Fruit fly (Drosophila melanogaster) whole organism, embryonic: ENCODE data around the gene CG42324.

ENCODE experiments used
- Abd-B ChIP-seq: fragments of 200-800 bp; sonication (Bioruptor generic); optimal IDR thresholded peaks from 2 replicates; lab custom pipeline; 2018; ENCODE audit warnings: missing biosample characterization, mild to moderate bottlenecking, missing genetic modification characterization, moderate library complexity
- B-H2 ChIP-seq: fragments of 200-800 bp; sonication (Bioruptor generic); optimal IDR thresholded peaks from 2 replicates; lab custom pipeline; 2018; ENCODE audit warnings: missing biosample characterization, mild to moderate bottlenecking, missing genetic modification characterization
- CG10654 ChIP-seq: fragments of 200-800 bp; sonication (Bioruptor generic); optimal IDR thresholded peaks from 2 replicates; lab custom pipeline; 2016; ENCODE audit warnings: missing biosample characterization, missing genetic modification characterization
- CG11247 ChIP-seq: fragments of 200-800 bp; sonication (Bioruptor generic); IDR thresholded peaks from 2 replicates; pipeline ENCODE4 v1.3.6; 2022; ENCODE audit warnings: missing biosample characterization, missing genetic modification characterization
- CG11723 ChIP-seq: fragments of 200-800 bp; sonication (Bioruptor generic); optimal IDR thresholded peaks from 2 replicates; lab custom pipeline; 2017; ENCODE audit warnings: missing biosample characterization, mild to moderate bottlenecking, missing genetic modification characterization
- CG1233 ChIP-seq: fragments of 200-800 bp; sonication (Bioruptor generic); optimal IDR thresholded peaks from 4 replicates; lab custom pipeline; 2018; ENCODE audit warnings: missing biosample characterization, mild to moderate bottlenecking, missing genetic modification characterization
- CG12391 ChIP-seq: fragments of 200-800 bp; sonication (Bioruptor generic); optimal IDR thresholded peaks from 3 replicates; lab custom pipeline; 2018; ENCODE audit warnings: missing biosample characterization, mild to moderate bottlenecking, missing genetic modification characterization, moderate library complexity
- CG18599 ChIP-seq: fragments of 200-800 bp; sonication (Bioruptor generic); optimal IDR thresholded peaks from 3 replicates; lab custom pipeline; 2017; ENCODE audit warnings: missing biosample characterization, missing genetic modification characterization, mild to moderate bottlenecking, moderate library complexity, missing genetic modification reagents
- CG2116 ChIP-seq: fragments of 200-800 bp; sonication (Bioruptor generic); optimal IDR thresholded peaks from 3 replicates; lab custom pipeline; 2018; ENCODE audit warnings: missing biosample characterization, mild to moderate bottlenecking, missing genetic modification characterization
- CG2199 ChIP-seq: fragments of 200-800 bp; sonication (Bioruptor generic); IDR thresholded peaks from 3 replicates; pipeline ENCODE4 v1.3.6; 2022; ENCODE audit warnings: missing biosample characterization, missing genetic modification characterization
- CG2678 ChIP-seq: fragments of 200-800 bp; sonication (Bioruptor generic); optimal IDR thresholded peaks from 3 replicates; lab custom pipeline; 2019; ENCODE audit warnings: missing biosample characterization, mild to moderate bottlenecking, missing genetic modification characterization, moderate library complexity
- CG30403 ChIP-seq: fragments of 200-800 bp; sonication (Bioruptor generic); optimal IDR thresholded peaks from 3 replicates; lab custom pipeline; 2016; ENCODE audit warnings: missing biosample characterization, missing genetic modification characterization
- CG32767 ChIP-seq: fragments of 200-800 bp; sonication (Bioruptor generic); IDR thresholded peaks from 2 replicates; pipeline ENCODE4 v1.3.6; 2022; ENCODE audit warnings: missing biosample characterization, missing genetic modification characterization
- CG3726 ChIP-seq: fragments of 200-800 bp; sonication (Bioruptor generic); IDR thresholded peaks from 3 replicates; pipeline ENCODE4, ENCODE4 v1.3.6; 2022; ENCODE audit warnings: missing biosample characterization, missing genetic modification characterization
- CG4730 ChIP-seq: fragments of 200-800 bp; sonication (Bioruptor generic); IDR thresholded peaks from 2 replicates; pipeline ENCODE4 v1.3.6; 2022; ENCODE audit warnings: missing biosample characterization, missing genetic modification characterization
- CG6175 ChIP-seq: fragments of 200-800 bp; sonication (Bioruptor generic); IDR thresholded peaks from 3 replicates; pipeline ENCODE4 v1.3.6; 2022; ENCODE audit warnings: missing biosample characterization, missing genetic modification characterization
- CG7357 ChIP-seq: fragments of 200-800 bp; sonication (Bioruptor generic); IDR thresholded peaks from 3 replicates; pipeline ENCODE4 v1.3.6; 2022; ENCODE audit warnings: missing biosample characterization, missing genetic modification characterization
- CG7745 ChIP-seq: fragments of 200-800 bp; sonication (Bioruptor generic); optimal IDR thresholded peaks from 2 replicates; lab custom pipeline; 2018; ENCODE audit warnings: missing biosample characterization, mild to moderate bottlenecking, missing genetic modification characterization, moderate library complexity
- Gsc ChIP-seq: fragments of 200-800 bp; sonication (Bioruptor generic); IDR thresholded peaks from 2 replicates; pipeline ENCODE4 v1.3.6; 2022; ENCODE audit warnings: missing biosample characterization, missing genetic modification characterization
- Gug ChIP-seq: fragments of 200-800 bp; sonication (Bioruptor generic); IDR thresholded peaks from 4 replicates; pipeline ENCODE4 v1.3.6; 2022; ENCODE audit warnings: missing biosample characterization, missing genetic modification characterization
- HLH3B ChIP-seq: fragments of 200-800 bp; sonication (Bioruptor generic); IDR thresholded peaks from 2 replicates; pipeline ENCODE4 v1.3.6; 2022; ENCODE audit warnings: missing biosample characterization, missing genetic modification characterization
- Hr51 ChIP-seq, 2 experiments: fragments of 200-800 bp; sonication (Bioruptor generic); optimal IDR thresholded peaks; 2 replicates in 1 of 2; 3 replicates in 1 of 2; lab custom pipeline; 2016 to 2018; ENCODE audit warnings: missing biosample characterization in 2 of 2, missing genetic modification characterization in 2 of 2, mild to moderate bottlenecking in 1 of 2, moderate library complexity in 1 of 2
- MBD-R2 ChIP-seq: fragments of 200-800 bp; sonication (Bioruptor generic); IDR thresholded peaks from 2 replicates; pipeline ENCODE4 v1.3.6; 2022; ENCODE audit warnings: missing biosample characterization, missing genetic modification characterization
- Ssrp ChIP-seq: fragments of 200-800 bp; sonication (Bioruptor generic); optimal IDR thresholded peaks from 2 replicates; lab custom pipeline; 2018; ENCODE audit warnings: missing biosample characterization, mild to moderate bottlenecking, missing genetic modification characterization, moderate library complexity
- YL-1 ChIP-seq: fragments of 200-800 bp; sonication (Bioruptor generic); optimal IDR thresholded peaks from 3 replicates; lab custom pipeline; 2017; ENCODE audit warnings: missing biosample characterization, mild to moderate bottlenecking, missing genetic modification characterization
- abd-A ChIP-seq: fragments of 200-800 bp; sonication (Bioruptor generic); optimal IDR thresholded peaks from 3 replicates; lab custom pipeline; 2019; ENCODE audit warnings: missing biosample characterization, mild to moderate bottlenecking, missing genetic modification characterization, moderate library complexity
- ash1 ChIP-seq: fragments of 200-800 bp; sonication (Bioruptor generic); optimal IDR thresholded peaks from 2 replicates; lab custom pipeline; 2018; ENCODE audit warnings: missing biosample characterization, mild to moderate bottlenecking, missing genetic modification characterization
- bsh ChIP-seq, 2 experiments: fragments of 200-800 bp; sonication (Bioruptor generic); optimal IDR thresholded peaks; 2 replicates each; lab custom pipeline; 2017 to 2018; ENCODE audit warnings: mild to moderate bottlenecking in 2 of 2, missing biosample characterization in 2 of 2, missing genetic modification characterization in 2 of 2, moderate library complexity in 1 of 2
- cg ChIP-seq: fragments of 200-800 bp; sonication (Bioruptor generic); optimal IDR thresholded peaks from 3 replicates; lab custom pipeline; 2019; ENCODE audit warnings: missing biosample characterization, mild to moderate bottlenecking, missing genetic modification characterization, moderate library complexity
- crol ChIP-seq: fragments of 200-800 bp; sonication (Bioruptor generic); IDR thresholded peaks from 2 replicates; pipeline ENCODE4 v1.3.6; 2022; ENCODE audit warnings: missing biosample characterization, missing genetic modification characterization
- dmrt11E ChIP-seq: fragments of 200-800 bp; sonication (Bioruptor generic); optimal IDR thresholded peaks from 3 replicates; lab custom pipeline; 2018; ENCODE audit warnings: missing biosample characterization, mild to moderate bottlenecking, missing genetic modification characterization, moderate library complexity
- gem ChIP-seq: fragments of 200-800 bp; sonication (Bioruptor generic); optimal IDR thresholded peaks from 2 replicates; lab custom pipeline; 2019; ENCODE audit warnings: missing biosample characterization, mild to moderate bottlenecking, missing genetic modification characterization, moderate library complexity
- ham ChIP-seq: fragments of 200-800 bp; sonication (Bioruptor generic); IDR thresholded peaks from 2 replicates; pipeline ENCODE4 v1.3.6; 2022; ENCODE audit warnings: missing biosample characterization, missing genetic modification characterization
- hth ChIP-seq: fragments of >200 bp; optimal IDR thresholded peaks from 2 replicates; lab custom pipeline; 2017; ENCODE audit warnings: inconsistent platforms
- lbe ChIP-seq: fragments of 200-800 bp; sonication (Bioruptor generic); optimal IDR thresholded peaks from 2 replicates; lab custom pipeline; 2016; ENCODE audit warnings: missing biosample characterization, mild to moderate bottlenecking, missing genetic modification characterization
- nmo ChIP-seq: fragments of 200-800 bp; sonication (Bioruptor generic); optimal IDR thresholded peaks from 2 replicates; lab custom pipeline; 2018; ENCODE audit warnings: missing biosample characterization, mild to moderate bottlenecking, missing genetic modification characterization, moderate library complexity
- pita ChIP-seq: fragments of 200-800 bp; sonication (Bioruptor generic); optimal IDR thresholded peaks from 2 replicates; lab custom pipeline; 2017; ENCODE audit warnings: missing biosample characterization, mild to moderate bottlenecking, missing genetic modification characterization
- prd ChIP-seq, 3 experiments: fragments of >200 bp in 2 of 3; fragments of 200-800 bp in 1 of 3; sonication (Bioruptor generic) in 1 of 3; optimal IDR thresholded peaks in 2 of 3; IDR thresholded peaks in 1 of 3; 2 replicates in 2 of 3; 3 replicates in 1 of 3; pipeline versions ENCODE4 v1.3.6 to Lab custom; 2017 to 2022; ENCODE audit warnings: missing biosample characterization in 1 of 3, missing genetic modification characterization in 1 of 3
- pum ChIP-seq: fragments of 200-800 bp; sonication (Bioruptor generic); optimal IDR thresholded peaks from 2 replicates; lab custom pipeline; 2016; ENCODE audit warnings: missing biosample characterization, missing genetic modification characterization
- sc ChIP-seq, 3 experiments: fragments of >200 bp in 2 of 3; fragments of 200-800 bp in 1 of 3; sonication (Bioruptor generic) in 1 of 3; optimal IDR thresholded peaks; 2 replicates in 2 of 3; 3 replicates in 1 of 3; lab custom pipeline; 2017; ENCODE audit warnings: mild to moderate bottlenecking in 1 of 3, missing biosample characterization in 1 of 3, missing genetic modification characterization in 1 of 3, missing genetic modification reagents in 1 of 3
- sd ChIP-seq: fragments of 200-800 bp; sonication (Bioruptor generic); optimal IDR thresholded peaks from 3 replicates; lab custom pipeline; 2018; ENCODE audit warnings: missing biosample characterization, mild to moderate bottlenecking, missing genetic modification characterization, moderate library complexity
- sens ChIP-seq: fragments of 200-800 bp; sonication (Bioruptor generic); peaks from one replicate; lab custom pipeline; 2016; ENCODE audit warnings: missing biosample characterization, missing genetic modification characterization
- sqz ChIP-seq: fragments of 200-800 bp; sonication (Bioruptor generic); optimal IDR thresholded peaks from 3 replicates; lab custom pipeline; 2018; ENCODE audit warnings: missing biosample characterization, mild to moderate bottlenecking, missing genetic modification characterization
- vfl ChIP-seq: fragments of 200-800 bp; sonication (Bioruptor generic); optimal IDR thresholded peaks from 2 replicates; lab custom pipeline; 2016; ENCODE audit warnings: missing biosample characterization, missing genetic modification characterization
- vnd ChIP-seq: fragments of 200-800 bp; sonication (Bioruptor generic); IDR thresholded peaks from 3 replicates; pipeline ENCODE4 v1.3.6; 2022; ENCODE audit warnings: missing biosample characterization, missing genetic modification characterization; ENCODE audit not compliant: partially characterized antibody
- vvl ChIP-seq: fragments of 200-800 bp; sonication (Bioruptor generic); IDR thresholded peaks from 2 replicates; pipeline ENCODE4 v1.3.6; 2022; ENCODE audit warnings: missing biosample characterization, missing genetic modification characterization
- zfh1 ChIP-seq: fragments of 200-800 bp; sonication (Bioruptor generic); IDR thresholded peaks from 3 replicates; pipeline ENCODE4 v1.3.6; 2022; ENCODE audit warnings: missing biosample characterization, missing genetic modification characterization

CG42324 gene

dm6 chr3L:3523766-3524165 lies 51.5 kb downstream of the CG42324 start (continued):
- TF ChIP-seq CG7745 (tag; lab: Kevin White, UChicago): no peak
- no peak for TF ChIP-seq HLH3B (GFP tag; lab: Robert Waterston, UW)
- TF ChIP-seq crol (GFP tag; lab: Robert Waterston, UW): no peak; the same call in 1 of the 2 replicates
- 0 out of 3 replicates have a peak, but pooled peaks have one; percentile 17 for TF ChIP-seq CG2199 (GFP tag; lab: Robert Waterston, UW)
- peak; percentile 91 for TF ChIP-seq sd
- no peak for TF ChIP-seq pita (GFP tag; lab: Kevin White, UChicago)

DNA sequence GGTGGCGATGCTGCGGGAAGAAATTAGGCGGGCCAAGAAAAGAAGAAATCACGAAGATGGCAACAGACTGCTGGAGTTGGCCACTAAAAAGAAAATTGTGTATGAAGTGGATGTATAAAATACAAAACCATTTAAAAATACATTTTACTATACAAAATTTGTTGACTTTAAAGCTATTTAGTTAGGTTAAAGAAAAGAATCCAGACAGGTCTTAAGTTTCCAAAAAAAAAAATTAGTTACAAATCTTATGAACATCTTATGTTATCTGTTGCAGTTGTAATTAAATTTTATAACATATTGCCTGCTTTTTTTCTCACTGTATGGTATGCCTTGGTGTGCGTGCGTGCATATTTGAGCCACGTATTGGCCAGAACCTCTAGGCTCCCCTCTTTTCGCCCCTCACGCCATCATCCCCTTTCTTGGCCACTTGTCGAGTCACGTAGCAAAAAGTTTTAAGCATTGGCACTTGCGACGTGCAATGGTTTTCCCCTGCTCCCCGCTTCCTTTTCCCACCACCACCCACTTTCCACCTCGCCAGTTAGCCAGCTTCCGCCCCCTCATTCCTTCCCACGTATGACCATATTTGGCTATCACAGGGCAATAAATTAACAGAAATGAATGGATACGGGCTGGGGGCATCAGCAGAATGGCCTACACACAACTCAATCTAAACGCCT lies 58.5 kb downstream of the CG42324 start:
- TF ChIP-seq CG7357 (GFP tag; lab: Robert Waterston, UW): 0 out of 3 replicates have a peak, but pooled peaks have one; percentile 7
- no peak for TF ChIP-seq ash1
- TF ChIP-seq Abd-B: no peak
- TF ChIP-seq bsh (GFP tag; optimal IDR thresholded peaks at IDR 0.05; lab: Kevin White, UChicago): peak in 1 of 2 experiments; percentile 10
- TF ChIP-seq zfh1: no peak
- TF ChIP-seq CG11723: no peak
- no peak for TF ChIP-seq CG11247
- no peak for TF ChIP-seq CG32767
- TF ChIP-seq CG10654 (GFP tag; lab: Kevin White, UChicago): no peak
- TF ChIP-seq Gsc (GFP tag; lab: Robert Waterston, UW): no peak
- peak; percentile 45 for TF ChIP-seq gem (tag; lab: Kevin White, UChicago)
- TF ChIP-seq sens (GFP tag; lab: Kevin White, UChicago): peak; percentile 73
- TF ChIP-seq CG12391: peak; percentile 13
- peak in 1 of 2 experiments; percentile 28 for TF ChIP-seq Hr51 (GFP tag; optimal IDR thresholded peaks at IDR 0.05; lab: Kevin White, UChicago)
- no peak for TF ChIP-seq sc (optimal IDR thresholded peaks at IDR 0.05; lab: Kevin White, UChicago)
- no peak for TF ChIP-seq sc (GFP tag; optimal IDR thresholded peaks at IDR 0.05; lab: Kevin White, UChicago)
- TF ChIP-seq lbe (GFP tag; lab: Kevin White, UChicago): no peak
- no peak for TF ChIP-seq dmrt11E (tag; lab: Kevin White, UChicago)
- TF ChIP-seq crol (GFP tag; lab: Robert Waterston, UW): peak; percentile 58
- no peak for TF ChIP-seq hth
- no peak for TF ChIP-seq CG2116
- TF ChIP-seq MBD-R2 (GFP tag; lab: Robert Waterston, UW): no peak
- no peak for TF ChIP-seq vvl (GFP tag; lab: Robert Waterston, UW)
- 0 out of 3 replicates have a peak, but pooled peaks have one; percentile 17 for TF ChIP-seq CG6175 (GFP tag; lab: Robert Waterston, UW)
- TF ChIP-seq prd (optimal IDR thresholded peaks at IDR 0.05; lab: Kevin White, UChicago): no peak
- TF ChIP-seq prd (GFP tag; IDR thresholded peaks at IDR 0.05; lab: Robert Waterston, UW): peak; percentile 14; the same call in 1 of the 3 replicates
- no peak for TF ChIP-seq pum (GFP tag; lab: Kevin White, UChicago)
- TF ChIP-seq cg (GFP tag; lab: Kevin White, UChicago): no peak
- TF ChIP-seq CG1233: no peak
- no peak for TF ChIP-seq ham (GFP tag; lab: Robert Waterston, UW)
- peak; percentile 14 for TF ChIP-seq CG2678 (tag; lab: Kevin White, UChicago)
- no peak for TF ChIP-seq CG4730 (GFP tag; lab: Robert Waterston, UW)
- TF ChIP-seq vfl: no peak
- TF ChIP-seq CG30403 (GFP tag; lab: Kevin White, UChicago): no peak
- peak; percentile 17 for TF ChIP-seq abd-A (tag; lab: Kevin White, UChicago)
- no peak for TF ChIP-seq CG3726 (GFP tag; lab: Robert Waterston, UW)
- peak; percentile 16 for TF ChIP-seq nmo (GFP tag; lab: Kevin White, UChicago)
- TF ChIP-seq vnd (GFP tag; lab: Robert Waterston, UW): no peak
- TF ChIP-seq YL-1 (GFP tag; lab: Kevin White, UChicago): no peak
- no peak for TF ChIP-seq Ssrp (tag; lab: Kevin White, UChicago)
- no peak for TF ChIP-seq Gug (GFP tag; lab: Robert Waterston, UW)
- TF ChIP-seq CG18599 (GFP tag; lab: Kevin White, UChicago): no peak
- no peak for TF ChIP-seq B-H2 (GFP tag; lab: Kevin White, UChicago)
- TF ChIP-seq sqz (GFP tag; lab: Kevin White, UChicago): no peak
